Worm (Caenorhabditis elegans) whole organism, mixed stage, embryonic: Measurements from ENCODE around the gene pfut-1.

ENCODE experiments used
- M03D4.4 ChIP-seq: sonication (generic microtip); optimal IDR thresholded peaks from 2 replicates; lab custom pipeline; 2017; ENCODE audit warnings: mild to moderate bottlenecking, missing genetic modification characterization, missing compliant biosample characterization
- bed-3 ChIP-seq: fragments of 200-800 bp; sonication (Bioruptor generic); optimal IDR thresholded peaks from 3 replicates; lab custom pipeline; 2018; ENCODE audit warnings: mild to moderate bottlenecking, missing genetic modification characterization, moderate library complexity, missing compliant biosample characterization
- blmp-1 ChIP-seq: fragments of 150-350 bp; optimal IDR thresholded peaks from 2 replicates; lab custom pipeline; 2014; ENCODE audit warnings: missing biosample characterization, missing genetic modification characterization
- ceh-39 ChIP-seq: fragments of 150-350 bp; optimal IDR thresholded peaks from 2 replicates; lab custom pipeline; 2014; ENCODE audit warnings: missing biosample characterization, missing genetic modification characterization
- ceh-83 ChIP-seq: fragments of 200-800 bp; sonication (Bioruptor generic); optimal IDR thresholded peaks from 2 replicates; lab custom pipeline; 2018; ENCODE audit warnings: mild to moderate bottlenecking, missing genetic modification characterization, missing compliant biosample characterization
- ces-1 ChIP-seq: fragments of 150-350 bp; optimal IDR thresholded peaks from 2 replicates; lab custom pipeline; 2014; ENCODE audit warnings: missing biosample characterization, missing genetic modification reagents, missing genetic modification characterization
- cnd-1 ChIP-seq: fragments of 200-800 bp; sonication (Bioruptor generic); optimal IDR thresholded peaks from 2 replicates; lab custom pipeline; 2018; ENCODE audit warnings: mild to moderate bottlenecking, missing genetic modification characterization, missing compliant biosample characterization
- drap-1 ChIP-seq: fragments of 200-800 bp; sonication (Bioruptor generic); optimal IDR thresholded peaks from 3 replicates; lab custom pipeline; 2018; ENCODE audit warnings: mild to moderate bottlenecking, missing genetic modification characterization, missing compliant biosample characterization
- elt-1 ChIP-seq: sonication (generic microtip); optimal IDR thresholded peaks from 2 replicates; lab custom pipeline; 2017; ENCODE audit warnings: missing genetic modification characterization, mild to moderate bottlenecking, missing compliant biosample characterization, antibody characterized with exemption, moderate library complexity, borderline replicate concordance; ENCODE audit not compliant: insufficient read depth
- elt-3 ChIP-seq: fragments of 150-350 bp; optimal IDR thresholded peaks from 2 replicates; lab custom pipeline; 2014; ENCODE audit warnings: missing biosample characterization, missing genetic modification characterization
- flh-1 ChIP-seq: fragments of 200-800 bp; sonication (Bioruptor generic); optimal IDR thresholded peaks from 2 replicates; lab custom pipeline; 2018; ENCODE audit warnings: mild to moderate bottlenecking, missing genetic modification characterization, moderate library complexity, missing compliant biosample characterization
- ham-2 ChIP-seq: fragments of 200-800 bp; sonication (Bioruptor generic); optimal IDR thresholded peaks from 2 replicates; lab custom pipeline; 2018; ENCODE audit warnings: mild to moderate bottlenecking, missing genetic modification characterization, missing compliant biosample characterization
- hlh-1 ChIP-seq: fragments of 150-350 bp; optimal IDR thresholded peaks from 2 replicates; lab custom pipeline; 2014; ENCODE audit warnings: missing biosample characterization, missing genetic modification reagents, missing genetic modification characterization
- lin-13 ChIP-seq: fragments of 150-350 bp; optimal IDR thresholded peaks from 2 replicates; lab custom pipeline; 2014; ENCODE audit warnings: missing biosample characterization, missing genetic modification characterization
- lsy-2 ChIP-seq: fragments of 150-350 bp; optimal IDR thresholded peaks from 2 replicates; lab custom pipeline; 2014; ENCODE audit warnings: missing biosample characterization, missing genetic modification characterization
- mab-5 ChIP-seq: fragments of 150-350 bp; optimal IDR thresholded peaks from 2 replicates; lab custom pipeline; 2014; ENCODE audit warnings: missing biosample characterization, missing genetic modification characterization
- mep-1 ChIP-seq: fragments of 150-350 bp; optimal IDR thresholded peaks from 2 replicates; lab custom pipeline; 2017; ENCODE audit warnings: missing biosample characterization, missing genetic modification reagents, missing genetic modification characterization, inconsistent platforms
- mls-2 ChIP-seq: sonication (generic microtip); optimal IDR thresholded peaks from 2 replicates; lab custom pipeline; 2016; ENCODE audit warnings: mild to moderate bottlenecking, missing genetic modification characterization, moderate library complexity, missing compliant biosample characterization
- nhr-12 ChIP-seq: fragments of 150-350 bp; optimal IDR thresholded peaks from 2 replicates; lab custom pipeline; 2014; ENCODE audit warnings: missing biosample characterization, missing genetic modification characterization
- nhr-76 ChIP-seq: sonication (generic microtip); optimal IDR thresholded peaks from 2 replicates; lab custom pipeline; 2017; ENCODE audit warnings: missing biosample characterization, missing genetic modification characterization
- pha-4 ChIP-seq: fragments of 150-350 bp; optimal IDR thresholded peaks from 2 replicates; lab custom pipeline; 2018; ENCODE audit warnings: missing biosample characterization, missing genetic modification reagents, missing genetic modification characterization
- sem-2 ChIP-seq: fragments of 200-800 bp; sonication (Bioruptor generic); optimal IDR thresholded peaks from 2 replicates; lab custom pipeline; 2018; ENCODE audit warnings: mild to moderate bottlenecking, missing genetic modification characterization, missing compliant biosample characterization
- snpc-4 ChIP-seq: fragments of 150-350 bp; optimal IDR thresholded peaks from 2 replicates; lab custom pipeline; 2014; ENCODE audit warnings: missing biosample characterization, missing genetic modification characterization
- sptf-1 ChIP-seq: sonication (generic microtip); optimal IDR thresholded peaks from 2 replicates; lab custom pipeline; 2017; ENCODE audit warnings: mild to moderate bottlenecking, missing genetic modification characterization, moderate library complexity, missing compliant biosample characterization
- unc-120 ChIP-seq: sonication (generic microtip); optimal IDR thresholded peaks from 2 replicates; lab custom pipeline; 2017; ENCODE audit warnings: missing genetic modification characterization, missing compliant biosample characterization; ENCODE audit not compliant: poor library complexity, severe bottlenecking
- unc-62 ChIP-seq: fragments of 150-350 bp; optimal IDR thresholded peaks from 2 replicates; lab custom pipeline; 2014; ENCODE audit warnings: missing biosample characterization, missing genetic modification reagents, missing genetic modification characterization
- zip-8 ChIP-seq: fragments of 150-350 bp; optimal IDR thresholded peaks from 2 replicates; lab custom pipeline; 2014; ENCODE audit warnings: missing biosample characterization, missing genetic modification characterization
- ztf-11 ChIP-seq: fragments of 150-350 bp; optimal IDR thresholded peaks from 2 replicates; lab custom pipeline; 2014; ENCODE audit warnings: missing biosample characterization, missing genetic modification characterization

The pfut-1 gene

DNA sequence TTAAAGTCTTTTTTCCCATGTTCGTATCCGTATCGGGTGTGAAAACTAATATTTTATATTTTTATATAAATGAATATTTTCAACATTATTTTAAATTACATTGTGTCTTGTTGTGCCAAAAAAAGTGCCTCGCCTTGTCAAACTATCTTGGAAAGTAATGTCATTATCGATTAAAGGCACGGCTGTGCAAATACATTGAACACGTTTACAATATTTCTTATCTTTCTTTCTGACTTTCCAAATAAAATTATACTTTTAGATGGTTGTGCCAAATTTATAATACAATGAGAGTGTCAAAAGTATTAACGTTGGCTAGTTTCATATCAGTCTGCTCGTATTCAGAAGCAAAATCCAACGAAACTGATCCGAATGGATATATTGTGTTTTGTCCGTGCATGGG, at the start of gene pfut-1:
pfut-1 (plus strand) TSS at position 258 of the 400 bp plus-strand sequence.
- TF ChIP-seq elt-1 (tag; lab: Kevin White, UChicago) (no peak), lin-13 (tag; lab: Kevin White, UChicago) (no peak), sem-2 (no peak), zip-8 (no peak), drap-1 (GFP tag; lab: Kevin White, UChicago) (no peak), ham-2 (GFP tag; lab: Kevin White, UChicago) (no peak), ces-1 (GFP tag; lab: Kevin White, UChicago) (no peak), pha-4 (tag; lab: Kevin White, UChicago) (no peak), elt-3 (tag; lab: Kevin White, UChicago) (no peak)

- TF ChIP-seq mls-2 (tag; lab: Kevin White, UChicago) (no peak), unc-62 (peak; percentile 17), unc-120 (tag; lab: Kevin White, UChicago) (peak; percentile 78), hlh-1 (tag; lab: Kevin White, UChicago) (peak; percentile 68), ham-2 (GFP tag; lab: Kevin White, UChicago) (no peak)
These were observed 49.4 kb upstream of the pfut-1 start, which contains the start of gene mai-1 for ce11 chrX:3116033-3116876. mai-1 (minus strand) TSS chrX:3116589.

ce11 chrX:3117204-3117603, 48.4 kb upstream of the pfut-1 start:
- TF ChIP-seq lin-13 (tag; lab: Kevin White, UChicago) (no peak), nhr-76 (tag; lab: Kevin White, UChicago) (no peak), blmp-1 (tag; lab: Kevin White, UChicago) (no peak), ces-1 (GFP tag; lab: Kevin White, UChicago) (no peak), M03D4.4 (tag; lab: Kevin White, UChicago) (no peak), unc-120 (tag; lab: Kevin White, UChicago) (no peak), ztf-11 (tag; lab: Kevin White, UChicago) (no peak)
- TF ChIP-seq, all 35 proteins: peak for 0

DNA sequence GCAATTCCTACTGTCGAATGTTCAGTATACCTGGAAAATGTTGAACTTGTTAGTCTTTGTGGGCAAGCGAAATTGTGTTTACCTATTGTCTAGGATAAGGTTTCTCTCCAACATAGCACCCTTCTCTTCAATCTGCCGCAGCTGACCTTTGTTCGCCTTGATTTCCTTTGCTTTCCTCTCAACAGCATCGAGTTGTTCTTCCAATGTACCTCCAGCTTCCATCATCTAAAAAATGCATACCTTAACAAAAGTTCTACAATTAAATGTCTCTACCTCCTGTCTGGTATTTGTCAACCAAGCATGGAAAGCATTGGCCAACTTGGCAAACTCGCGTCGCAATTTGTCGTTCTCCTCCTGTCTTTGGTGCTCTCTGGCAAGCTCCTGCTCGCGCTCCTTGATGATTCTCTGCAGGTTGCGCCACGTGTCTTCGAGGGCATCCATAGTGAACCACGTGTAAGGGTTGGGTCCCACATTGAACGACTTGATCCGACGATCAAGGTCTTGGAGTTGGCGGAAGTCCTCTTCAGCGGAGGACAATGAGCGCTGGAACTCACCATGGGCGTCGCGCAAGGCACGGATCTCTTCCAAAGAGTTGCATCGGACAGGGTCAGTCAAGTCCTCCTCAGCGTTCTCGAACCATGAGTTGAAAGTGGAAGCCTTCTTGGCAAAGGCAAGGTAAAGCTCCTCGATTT, 46.9 kb upstream of the pfut-1 start:
- no peak for TF ChIP-seq bed-3 (GFP tag; lab: Kevin White, UChicago)
- no peak for TF ChIP-seq unc-120 (tag; lab: Kevin White, UChicago)
- TF ChIP-seq ces-1 (GFP tag; lab: Kevin White, UChicago) = no peak
- TF ChIP-seq nhr-12 (tag; lab: Kevin White, UChicago) = no peak
- TF ChIP-seq lsy-2 (tag; lab: Kevin White, UChicago) = no peak
- no peak for TF ChIP-seq cnd-1 (tag; lab: Kevin White, UChicago)
- no peak for TF ChIP-seq snpc-4
- no peak for TF ChIP-seq hlh-1 (tag; lab: Kevin White, UChicago)
- TF ChIP-seq flh-1 (GFP tag; lab: Kevin White, UChicago) = no peak
- no peak for TF ChIP-seq sptf-1
- no peak for TF ChIP-seq pha-4 (tag; lab: Kevin White, UChicago)
- TF ChIP-seq, all 35 proteins: peak for 0

DNA sequence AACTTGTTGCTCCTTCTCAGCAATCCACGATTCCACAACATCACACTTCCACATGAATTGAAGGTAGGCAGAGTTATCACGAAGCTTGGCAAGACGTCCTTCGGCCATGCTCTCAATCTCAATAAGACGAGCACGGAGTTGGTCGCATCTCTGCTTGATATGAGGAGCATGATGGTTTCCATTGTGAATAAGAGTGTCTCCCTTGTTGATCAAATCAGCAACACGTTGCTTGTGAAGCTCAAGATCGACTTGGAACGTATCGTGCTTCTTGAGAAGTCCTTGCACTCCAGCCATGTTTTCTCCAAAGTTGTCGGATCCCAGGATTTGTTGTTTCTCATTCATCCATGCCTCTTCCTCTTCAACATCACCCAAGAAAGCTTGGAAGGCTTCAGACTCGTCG, 46.0 kb upstream of the pfut-1 start:
- TF ChIP-seq hlh-1 (tag; lab: Kevin White, UChicago) (no peak), mep-1 (tag; lab: Kevin White, UChicago) (no peak), nhr-76 (tag; lab: Kevin White, UChicago) (no peak), ces-1 (GFP tag; lab: Kevin White, UChicago) (no peak), mab-5 (tag; lab: Kevin White, UChicago) (no peak), ceh-83 (GFP tag; lab: Kevin White, UChicago) (no peak), elt-1 (tag; lab: Kevin White, UChicago) (no peak), unc-62 (no peak), bed-3 (GFP tag; lab: Kevin White, UChicago) (no peak), blmp-1 (tag; lab: Kevin White, UChicago) (no peak), pha-4 (tag; lab: Kevin White, UChicago) (no peak), ceh-39 (tag; lab: Kevin White, UChicago) (no peak), nhr-12 (tag; lab: Kevin White, UChicago) (no peak), M03D4.4 (tag; lab: Kevin White, UChicago) (no peak), cnd-1 (tag; lab: Kevin White, UChicago) (no peak), lin-13 (tag; lab: Kevin White, UChicago) (no peak), snpc-4 (no peak), unc-120 (tag; lab: Kevin White, UChicago) (no peak), lsy-2 (tag; lab: Kevin White, UChicago) (no peak)
